Worm (Caenorhabditis elegans) whole organism, L2 larva: ENCODE results near the gene osm-11.
A peak's percentile ranks its signal among the peaks of the same experiment; 100 is the strongest.

ENCODE experiments used
- aly-2 ChIP-seq: fragments of 150-350 bp; optimal IDR thresholded peaks from 2 replicates; lab custom pipeline; 2014; ENCODE audit warnings: missing biosample characterization, missing genetic modification characterization
- ama-1 ChIP-seq: fragments of 150-350 bp; optimal IDR thresholded peaks from 2 replicates; lab custom pipeline; 2018; ENCODE audit warnings: inconsistent platforms
- fos-1 ChIP-seq: fragments of 150-350 bp; optimal IDR thresholded peaks from 2 replicates; lab custom pipeline; 2014; ENCODE audit warnings: missing biosample characterization, missing genetic modification characterization
- nhr-11 ChIP-seq: fragments of 150-350 bp; optimal IDR thresholded peaks from 2 replicates; lab custom pipeline; 2014; ENCODE audit warnings: missing biosample characterization, missing genetic modification characterization
- nhr-77 ChIP-seq: fragments of 150-350 bp; optimal IDR thresholded peaks from 2 replicates; lab custom pipeline; 2014; ENCODE audit warnings: missing biosample characterization, missing genetic modification characterization
- sma-9 ChIP-seq, 2 experiments: fragments of 150-350 bp in 1 of 2; sonication (generic microtip) in 1 of 2; optimal IDR thresholded peaks; 2 replicates each; lab custom pipeline; 2014 to 2016; ENCODE audit warnings: missing genetic modification characterization in 2 of 2, mild to moderate bottlenecking in 1 of 2, missing biosample characterization in 1 of 2, missing compliant biosample characterization in 1 of 2, missing genetic modification reagents in 1 of 2, moderate library complexity in 1 of 2
- unc-62 ChIP-seq: fragments of 150-350 bp; optimal IDR thresholded peaks from 2 replicates; lab custom pipeline; 2014; ENCODE audit warnings: missing biosample characterization, missing genetic modification reagents, missing genetic modification characterization
- zag-1 ChIP-seq: fragments of 150-350 bp; optimal IDR thresholded peaks from 2 replicates; lab custom pipeline; 2014; ENCODE audit warnings: missing biosample characterization, missing genetic modification characterization
- ztf-11 ChIP-seq: sonication (generic microtip); optimal IDR thresholded peaks from 2 replicates; lab custom pipeline; 2017; ENCODE audit warnings: missing biosample characterization, missing genetic modification characterization

DNA sequence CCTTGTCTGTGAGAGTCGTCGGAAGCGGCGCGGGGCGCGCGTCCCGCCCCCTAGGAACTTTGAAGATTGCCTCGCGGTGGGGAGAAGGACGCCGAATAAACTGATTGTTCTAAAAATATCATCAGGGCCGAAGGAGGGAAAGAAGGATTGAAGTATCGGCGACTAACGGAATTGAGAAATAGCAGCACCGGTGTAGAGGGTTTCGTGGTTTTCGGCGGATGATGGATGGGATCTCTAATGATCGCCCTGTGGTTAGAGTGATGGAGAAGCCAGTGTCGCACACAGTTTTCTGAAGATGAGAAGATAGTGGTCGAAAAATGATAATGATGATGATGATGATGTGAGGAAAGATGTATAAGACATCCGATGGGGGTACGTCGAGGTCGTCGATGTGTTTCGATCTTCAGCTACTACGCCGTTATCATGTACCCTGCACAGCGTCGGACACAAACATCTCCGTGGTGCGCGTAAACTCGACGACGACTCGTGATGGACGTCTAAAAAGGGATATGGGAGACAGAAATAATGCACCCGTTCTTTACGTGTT, at the start of gene osm-11:
- no peak for TF ChIP-seq fos-1 (tag; lab: Kevin White, UChicago)
- no peak for TF ChIP-seq nhr-77 (tag; lab: Kevin White, UChicago)
- no peak for TF ChIP-seq nhr-11 (tag; lab: Kevin White, UChicago)
- no peak for TF ChIP-seq unc-62 (GFP tag; lab: Kevin White, UChicago)
- no peak for TF ChIP-seq zag-1
- no peak for TF ChIP-seq ama-1 (lab: Kevin White, UChicago)
- TF ChIP-seq sma-9 (GFP tag; optimal IDR thresholded peaks at IDR 0.05; lab: Kevin White, UChicago) = peak; percentile 94
- TF ChIP-seq sma-9 (tag; optimal IDR thresholded peaks at IDR 0.05; lab: Kevin White, UChicago) = no peak
- TF ChIP-seq ztf-11 = no peak
- no peak for TF ChIP-seq aly-2 (tag; lab: Kevin White, UChicago)
